Worm (Caenorhabditis elegans): Measurements from ENCODE around the gene F44D12.8.

DNA sequence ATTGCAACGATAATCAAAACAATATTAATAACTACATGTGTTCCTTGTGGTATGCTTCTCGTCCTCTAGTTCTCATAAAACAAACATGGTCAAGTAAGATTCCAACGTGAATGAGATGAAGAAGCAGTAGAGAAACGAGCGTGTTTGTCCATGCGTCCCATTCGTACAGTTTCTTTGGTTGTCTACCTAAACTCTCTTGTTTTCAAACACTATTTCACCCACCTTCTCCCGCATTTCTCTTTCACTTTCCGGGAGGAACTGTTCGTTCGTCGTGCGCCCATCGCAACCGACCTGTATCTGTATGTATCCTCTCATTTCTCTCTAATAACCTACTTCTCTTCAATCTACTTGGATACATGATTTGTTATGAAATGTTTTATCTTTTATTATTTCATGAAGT, 15.3 kb upstream of the F44D12.8 start:
- no peak for TF ChIP-seq lin-11 (tag; optimal IDR thresholded peaks at IDR 0.05)
- TF ChIP-seq nhr-6 (tag; optimal IDR thresholded peaks at IDR 0.05) = no peak
- no peak for TF ChIP-seq unc-62 (GFP tag; optimal IDR thresholded peaks at IDR 0.05)
- TF ChIP-seq nhr-11 (tag; optimal IDR thresholded peaks at IDR 0.05) = no peak
- peak in 1 of 2 experiments; percentile 9 for TF ChIP-seq lsy-2 (tag; optimal IDR thresholded peaks at IDR 0.05)
- TF ChIP-seq unc-39 (tag; optimal IDR thresholded peaks at IDR 0.05) = no peak
- TF ChIP-seq elt-1 (tag; optimal IDR thresholded peaks at IDR 0.05) = no peak
- TF ChIP-seq nhr-23 (tag; optimal IDR thresholded peaks at IDR 0.05) = no peak
- no peak for TF ChIP-seq skn-1 (tag; optimal IDR thresholded peaks at IDR 0.05)
- peak; percentile 37 for TF ChIP-seq sma-3 (GFP tag; optimal IDR thresholded peaks at IDR 0.05)
- no peak for TF ChIP-seq R02D3.7 (tag; optimal IDR thresholded peaks at IDR 0.05)
